Worm (Caenorhabditis elegans): ENCODE measurements around the gene oac-48.

ce11 chrIV:13721000-13721399, 47.4 kb downstream of the oac-48 start:
- no peak for TF ChIP-seq pqm-1 (tag; optimal IDR thresholded peaks at IDR 0.05)
- TF ChIP-seq unc-62 (GFP tag; optimal IDR thresholded peaks at IDR 0.05) = no peak

All from whole organism, L3 larva.